Fruit fly (Drosophila melanogaster) whole organism, prepupa: ENCODE measurements around the gene CG44329.

Experiments used
- Blimp-1 ChIP-seq: fragments of 200-800 bp; sonication (Bioruptor generic); optimal IDR thresholded peaks from 3 replicates; lab custom pipeline; 2017; ENCODE audit warnings: missing biosample characterization, missing genetic modification characterization, mild to moderate bottlenecking, moderate library complexity, missing genetic modification reagents
- CG10631 ChIP-seq: fragments of 200-800 bp; sonication (Bioruptor generic); optimal IDR thresholded peaks from 2 replicates; lab custom pipeline; 2016; ENCODE audit warnings: missing biosample characterization, missing genetic modification characterization
- CG10669 ChIP-seq: fragments of 200-800 bp; sonication (Bioruptor generic); optimal IDR thresholded peaks from 3 replicates; lab custom pipeline; 2018; ENCODE audit warnings: missing biosample characterization, mild to moderate bottlenecking, missing genetic modification characterization, moderate library complexity
- CG11762 ChIP-seq: fragments of 200-800 bp; sonication (Bioruptor generic); optimal IDR thresholded peaks from 3 replicates; lab custom pipeline; 2016; ENCODE audit warnings: missing biosample characterization, missing genetic modification characterization; ENCODE audit not compliant: insufficient read depth
- CG1621 ChIP-seq: fragments of 200-800 bp; sonication (Bioruptor generic); optimal IDR thresholded peaks from 3 replicates; lab custom pipeline; 2018; ENCODE audit warnings: missing biosample characterization, mild to moderate bottlenecking, missing genetic modification characterization
- CG3032 ChIP-seq: fragments of 200-800 bp; optimal IDR thresholded peaks from 2 replicates; lab custom pipeline; 2019; ENCODE audit warnings: missing biosample characterization, mild to moderate bottlenecking, missing genetic modification characterization, moderate library complexity
- CG31627 ChIP-seq: fragments of 200-800 bp; sonication (Bioruptor generic); optimal IDR thresholded peaks from 3 replicates; lab custom pipeline; 2016; ENCODE audit warnings: missing biosample characterization, missing genetic modification characterization
- CG32006 ChIP-seq: fragments of 200-800 bp; sonication (Bioruptor generic); optimal IDR thresholded peaks from 3 replicates; lab custom pipeline; 2017; ENCODE audit warnings: missing biosample characterization, mild to moderate bottlenecking, missing genetic modification characterization
- CG34406 ChIP-seq: fragments of 200-800 bp; sonication (Bioruptor generic); optimal IDR thresholded peaks from 3 replicates; lab custom pipeline; 2016; ENCODE audit warnings: missing biosample characterization, missing genetic modification characterization
- CG3919 ChIP-seq: fragments of 200-800 bp; sonication (Bioruptor generic); optimal IDR thresholded peaks from 3 replicates; lab custom pipeline; 2016; ENCODE audit warnings: missing biosample characterization, missing genetic modification characterization
- CG6163 ChIP-seq: fragments of 200-800 bp; sonication (Bioruptor generic); IDR thresholded peaks from 3 replicates; pipeline ENCODE4 v1.3.6; 2022; ENCODE audit warnings: missing biosample characterization, missing genetic modification characterization
- CG6276 ChIP-seq: fragments of 200-800 bp; sonication (Bioruptor generic); optimal IDR thresholded peaks from 2 replicates; lab custom pipeline; 2017; ENCODE audit warnings: missing biosample characterization, mild to moderate bottlenecking, missing genetic modification characterization
- CG6792 ChIP-seq: fragments of 200-800 bp; sonication (Bioruptor generic); optimal IDR thresholded peaks from 3 replicates; lab custom pipeline; 2016; ENCODE audit warnings: missing biosample characterization, missing genetic modification characterization
- CG6808 ChIP-seq: fragments of 200-800 bp; sonication (Bioruptor generic); optimal IDR thresholded peaks from 3 replicates; lab custom pipeline; 2017; ENCODE audit warnings: missing biosample characterization, missing genetic modification characterization, mild to moderate bottlenecking, moderate library complexity, missing genetic modification reagents
- CG6854 ChIP-seq: fragments of 200-800 bp; sonication (Bioruptor generic); optimal IDR thresholded peaks from 2 replicates; lab custom pipeline; 2017; ENCODE audit warnings: missing biosample characterization, mild to moderate bottlenecking, missing genetic modification characterization
- CG7368 ChIP-seq: fragments of 200-800 bp; sonication (Bioruptor generic); optimal IDR thresholded peaks from 3 replicates; lab custom pipeline; 2016; ENCODE audit warnings: missing biosample characterization, missing genetic modification characterization
- CG8119 ChIP-seq: fragments of 200-800 bp; sonication (Bioruptor generic); IDR thresholded peaks from 3 replicates; pipeline ENCODE4 v1.3.6; 2022; ENCODE audit warnings: missing biosample characterization, missing genetic modification characterization
- CG8319 ChIP-seq: fragments of 200-800 bp; sonication (Bioruptor generic); optimal IDR thresholded peaks from 3 replicates; lab custom pipeline; 2016; ENCODE audit warnings: missing biosample characterization, missing genetic modification characterization
- CG8632 ChIP-seq: fragments of 200-800 bp; sonication (Bioruptor generic); optimal IDR thresholded peaks from 3 replicates; lab custom pipeline; 2016; ENCODE audit warnings: missing biosample characterization, missing genetic modification characterization
- CG9139 ChIP-seq: fragments of 200-800 bp; sonication (Bioruptor generic); optimal IDR thresholded peaks from 3 replicates; lab custom pipeline; 2017; ENCODE audit warnings: missing biosample characterization, mild to moderate bottlenecking, missing genetic modification characterization
- Eip78C ChIP-seq: fragments of 200-800 bp; sonication (Bioruptor generic); peaks from one replicate; lab custom pipeline; 2016; ENCODE audit warnings: missing biosample characterization, missing genetic modification characterization
- Ets21C ChIP-seq: fragments of 200-800 bp; sonication (Bioruptor generic); optimal IDR thresholded peaks from 3 replicates; lab custom pipeline; 2016; ENCODE audit warnings: missing biosample characterization, missing genetic modification characterization
- Ets96B ChIP-seq: fragments of 200-800 bp; optimal IDR thresholded peaks from 2 replicates; lab custom pipeline; 2019; ENCODE audit warnings: missing biosample characterization, mild to moderate bottlenecking, missing genetic modification characterization, moderate library complexity
- Gug ChIP-seq: fragments of 200-800 bp; sonication (Bioruptor generic); IDR thresholded peaks from 2 replicates; pipeline ENCODE4 v1.3.6; 2022; ENCODE audit warnings: missing biosample characterization, missing genetic modification characterization
- Hr4 ChIP-seq: fragments of 200-800 bp; sonication (Bioruptor generic); optimal IDR thresholded peaks from 3 replicates; lab custom pipeline; 2016; ENCODE audit warnings: missing biosample characterization, missing genetic modification characterization
- Lpt ChIP-seq: fragments of 200-800 bp; sonication (Bioruptor generic); optimal IDR thresholded peaks from 3 replicates; lab custom pipeline; 2016; ENCODE audit warnings: missing biosample characterization, missing genetic modification characterization
- Met ChIP-seq: fragments of 200-800 bp; sonication (Bioruptor generic); optimal IDR thresholded peaks from 3 replicates; lab custom pipeline; 2016; ENCODE audit warnings: missing biosample characterization, missing genetic modification characterization
- OdsH ChIP-seq: fragments of 200-800 bp; sonication (Bioruptor generic); optimal IDR thresholded peaks from 3 replicates; lab custom pipeline; 2016; ENCODE audit warnings: missing biosample characterization, missing genetic modification characterization
- Smox ChIP-seq: fragments of 200-800 bp; sonication (Bioruptor generic); optimal IDR thresholded peaks from 3 replicates; lab custom pipeline; 2016; ENCODE audit warnings: missing biosample characterization, missing genetic modification characterization
- Sox102F ChIP-seq: fragments of 200-800 bp; sonication (Bioruptor generic); optimal IDR thresholded peaks from 2 replicates; lab custom pipeline; 2016; ENCODE audit warnings: missing biosample characterization, mild to moderate bottlenecking, missing genetic modification characterization
- Sox14 ChIP-seq: fragments of 200-800 bp; sonication (Bioruptor generic); optimal IDR thresholded peaks from 3 replicates; lab custom pipeline; 2016; ENCODE audit warnings: missing biosample characterization, missing genetic modification characterization
- Sox15 ChIP-seq: fragments of 200-800 bp; sonication (Bioruptor generic); optimal IDR thresholded peaks from 3 replicates; lab custom pipeline; 2016; ENCODE audit warnings: missing biosample characterization, missing genetic modification characterization
- achi ChIP-seq: fragments of 200-800 bp; sonication (Bioruptor generic); optimal IDR thresholded peaks from 3 replicates; lab custom pipeline; 2016; ENCODE audit warnings: missing biosample characterization, missing genetic modification characterization
- acj6 ChIP-seq: fragments of 200-800 bp; sonication (Bioruptor generic); optimal IDR thresholded peaks from 3 replicates; lab custom pipeline; 2016; ENCODE audit warnings: missing biosample characterization, missing genetic modification characterization
- cyc ChIP-seq: fragments of 200-800 bp; sonication (Bioruptor generic); optimal IDR thresholded peaks from 3 replicates; lab custom pipeline; 2016; ENCODE audit warnings: missing biosample characterization, missing genetic modification characterization
- dac ChIP-seq: fragments of 200-800 bp; sonication (Bioruptor generic); optimal IDR thresholded peaks from 2 replicates; lab custom pipeline; 2017; ENCODE audit warnings: missing biosample characterization, mild to moderate bottlenecking, missing genetic modification characterization
- dsx ChIP-seq: fragments of 200-800 bp; optimal IDR thresholded peaks from 3 replicates; lab custom pipeline; 2019; ENCODE audit warnings: missing biosample characterization, mild to moderate bottlenecking, missing genetic modification characterization, moderate library complexity; ENCODE audit not compliant: poor library complexity, severe bottlenecking
- eg ChIP-seq: fragments of 200-800 bp; sonication (Bioruptor generic); IDR thresholded peaks from 3 replicates; pipeline ENCODE4 v1.3.6; 2022; ENCODE audit warnings: missing biosample characterization, missing genetic modification characterization
- esn ChIP-seq: fragments of 200-800 bp; sonication (Bioruptor generic); optimal IDR thresholded peaks from 2 replicates; lab custom pipeline; 2016; ENCODE audit warnings: missing biosample characterization, mild to moderate bottlenecking, missing genetic modification characterization, moderate library complexity
- fd59A ChIP-seq: fragments of 200-800 bp; sonication (Bioruptor generic); optimal IDR thresholded peaks from 2 replicates; lab custom pipeline; 2017; ENCODE audit warnings: missing biosample characterization, mild to moderate bottlenecking, missing genetic modification characterization, missing genetic modification reagents
- fd85E ChIP-seq: fragments of 200-800 bp; sonication (Bioruptor generic); optimal IDR thresholded peaks from 3 replicates; lab custom pipeline; 2016; ENCODE audit warnings: missing biosample characterization, missing genetic modification characterization
- fkh ChIP-seq: fragments of 200-800 bp; sonication (Bioruptor generic); optimal IDR thresholded peaks from 3 replicates; lab custom pipeline; 2017; ENCODE audit warnings: missing biosample characterization, mild to moderate bottlenecking, missing genetic modification characterization, moderate library complexity
- lz ChIP-seq: fragments of 200-800 bp; sonication (Bioruptor generic); optimal IDR thresholded peaks from 3 replicates; lab custom pipeline; 2016; ENCODE audit warnings: missing biosample characterization, missing genetic modification characterization
- pdm3 ChIP-seq: fragments of 200-800 bp; sonication (Bioruptor generic); optimal IDR thresholded peaks from 3 replicates; lab custom pipeline; 2016; ENCODE audit warnings: missing biosample characterization, missing genetic modification characterization
- spab ChIP-seq: fragments of 200-800 bp; sonication (Bioruptor generic); optimal IDR thresholded peaks from 2 replicates; lab custom pipeline; 2017; ENCODE audit warnings: missing biosample characterization, mild to moderate bottlenecking, missing genetic modification characterization, missing genetic modification reagents
- svp ChIP-seq: fragments of 200-800 bp; sonication (Bioruptor generic); peaks from one replicate; lab custom pipeline; 2016; ENCODE audit warnings: missing biosample characterization, missing genetic modification characterization
- topi ChIP-seq: fragments of 200-800 bp; sonication (Bioruptor generic); optimal IDR thresholded peaks from 3 replicates; lab custom pipeline; 2016; ENCODE audit warnings: missing biosample characterization, missing genetic modification characterization
- vri ChIP-seq: fragments of 200-800 bp; sonication (Bioruptor generic); optimal IDR thresholded peaks from 3 replicates; lab custom pipeline; 2016; ENCODE audit warnings: missing biosample characterization, mild to moderate bottlenecking, missing genetic modification characterization

CG44329 gene

DNA sequence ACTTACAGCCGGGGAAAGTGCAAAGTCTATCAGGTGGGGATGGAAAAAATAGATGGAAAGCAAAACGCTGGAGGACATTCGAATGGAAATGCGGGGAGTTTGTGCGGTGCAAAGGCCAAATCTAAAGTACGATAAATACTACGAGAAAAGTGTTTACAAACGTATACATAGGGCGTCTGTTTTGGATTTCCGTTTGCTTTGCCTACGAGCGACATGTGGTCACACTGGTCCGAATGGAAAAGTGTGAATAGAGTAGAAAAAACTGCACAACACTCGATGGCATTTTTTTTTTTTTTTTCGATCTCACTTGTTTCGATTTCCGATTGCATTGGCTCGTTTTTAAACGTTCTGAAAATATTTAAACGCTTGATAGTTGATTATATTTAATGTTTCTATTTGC is 27.0 kb upstream of the CG44329 start:
- TF ChIP-seq Gug (GFP tag; lab: Robert Waterston, UW): no peak
- TF ChIP-seq CG10669 (GFP tag; lab: Kevin White, UChicago): no peak
- no peak for TF ChIP-seq fd85E (GFP tag; lab: Kevin White, UChicago)

DNA sequence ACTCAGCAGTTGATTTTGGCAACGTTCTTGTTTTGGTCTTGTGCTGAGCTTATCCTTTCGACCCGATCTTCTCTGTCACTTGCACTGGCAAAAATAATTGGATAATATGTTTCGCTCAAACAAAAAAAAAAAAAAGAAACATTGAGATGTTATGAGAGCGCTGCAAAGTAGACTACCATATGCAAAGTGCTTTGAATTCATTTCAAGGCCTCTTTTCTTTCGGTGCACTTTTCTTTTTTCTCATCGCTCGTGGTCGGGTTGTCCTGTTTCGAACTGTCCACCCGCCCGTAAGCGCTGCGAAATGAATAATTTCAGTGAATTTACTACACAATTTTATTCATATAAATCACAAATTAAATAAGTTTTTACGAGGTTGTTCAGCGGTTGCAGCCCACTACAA is 7.2 kb upstream of the CG44329 start:
- no peak for TF ChIP-seq CG6276 (GFP tag; lab: Kevin White, UChicago)
- 0 out of 3 replicates have a peak, but pooled peaks have one; percentile 44 for TF ChIP-seq CG6163 (GFP tag; lab: Robert Waterston, UW)
- TF ChIP-seq Met (GFP tag; lab: Kevin White, UChicago): peak; percentile 27
- TF ChIP-seq eg (GFP tag; lab: Robert Waterston, UW): no peak
- no peak for TF ChIP-seq Gug (GFP tag; lab: Robert Waterston, UW)
- TF ChIP-seq fkh (GFP tag; lab: Kevin White, UChicago): no peak
- no peak for TF ChIP-seq dsx (GFP tag; lab: Kevin White, UChicago)
- no peak for TF ChIP-seq Sox14 (GFP tag; lab: Kevin White, UChicago)
- no peak for TF ChIP-seq CG6808
- TF ChIP-seq OdsH (GFP tag; lab: Kevin White, UChicago): no peak
- TF ChIP-seq dac (GFP tag; lab: Kevin White, UChicago): no peak
- TF ChIP-seq CG1621: no peak
- peak; percentile 4 for TF ChIP-seq topi (GFP tag; lab: Kevin White, UChicago)
- no peak for TF ChIP-seq CG6792 (GFP tag; lab: Kevin White, UChicago)
- no peak for TF ChIP-seq acj6 (GFP tag; lab: Kevin White, UChicago)
- TF ChIP-seq CG3919 (GFP tag; lab: Kevin White, UChicago): no peak
- no peak for TF ChIP-seq CG7368 (GFP tag; lab: Kevin White, UChicago)
- no peak for TF ChIP-seq CG6854 (GFP tag; lab: Kevin White, UChicago)
- TF ChIP-seq CG8632 (GFP tag; lab: Kevin White, UChicago): no peak
- no peak for TF ChIP-seq pdm3 (GFP tag; lab: Kevin White, UChicago)
- TF ChIP-seq CG9139: no peak
- TF ChIP-seq cyc: peak; percentile 36
- no peak for TF ChIP-seq Lpt (GFP tag; lab: Kevin White, UChicago)
- peak; percentile 5 for TF ChIP-seq CG31627 (GFP tag; lab: Kevin White, UChicago)
- TF ChIP-seq Eip78C (GFP tag; lab: Kevin White, UChicago): peak; percentile 7
- peak; percentile 8 for TF ChIP-seq Smox (GFP tag; lab: Kevin White, UChicago)
- TF ChIP-seq Sox15 (GFP tag; lab: Kevin White, UChicago): no peak
- peak; percentile 62 for TF ChIP-seq svp
- TF ChIP-seq Sox102F: no peak
- peak; percentile 18 for TF ChIP-seq lz
- no peak for TF ChIP-seq CG3032 (tag; lab: Kevin White, UChicago)
- TF ChIP-seq CG10631 (GFP tag; lab: Kevin White, UChicago): no peak
- TF ChIP-seq CG8319 (GFP tag; lab: Kevin White, UChicago): no peak
- no peak for TF ChIP-seq fd59A (GFP tag; lab: Kevin White, UChicago)
- no peak for TF ChIP-seq CG32006 (GFP tag; lab: Kevin White, UChicago)
- TF ChIP-seq achi: no peak
- TF ChIP-seq spab (GFP tag; lab: Kevin White, UChicago): no peak
- TF ChIP-seq CG34406: no peak
- TF ChIP-seq fd85E (GFP tag; lab: Kevin White, UChicago): no peak
- TF ChIP-seq Hr4 (GFP tag; lab: Kevin White, UChicago): no peak
- no peak for TF ChIP-seq CG11762 (GFP tag; lab: Kevin White, UChicago)
- no peak for TF ChIP-seq Ets96B (tag; lab: Kevin White, UChicago)
- TF ChIP-seq Ets21C (GFP tag; lab: Kevin White, UChicago): no peak
- TF ChIP-seq esn: no peak
- no peak for TF ChIP-seq Blimp-1 (GFP tag; lab: Kevin White, UChicago)
- no peak for TF ChIP-seq CG8119
- TF ChIP-seq vri (GFP tag; lab: Kevin White, UChicago): no peak
